Fruit fly (Drosophila melanogaster): ENCODE data around the gene mRpS30.

DNA sequence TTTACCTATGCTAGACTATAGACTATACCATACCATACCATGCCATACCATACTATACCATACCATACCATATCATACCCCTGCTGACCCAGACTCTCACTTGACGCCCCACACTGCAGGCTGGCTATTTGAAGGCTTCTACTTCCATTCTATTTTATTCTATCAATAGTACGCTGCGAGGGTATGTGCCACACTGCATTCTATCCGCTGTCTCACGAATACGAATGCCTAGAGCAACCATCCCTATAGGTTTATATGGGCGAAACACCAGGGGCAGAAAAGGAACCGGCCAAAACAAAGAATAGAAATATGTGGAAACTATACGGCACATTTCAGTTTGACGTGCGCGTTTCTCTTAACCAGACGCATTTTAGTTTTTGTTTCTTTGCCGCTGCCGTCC is 32.0 kb downstream of the mRpS30 start:
- no peak for TF ChIP-seq h (optimal IDR thresholded peaks at IDR 0.05)
- TF ChIP-seq Myc (optimal IDR thresholded peaks at IDR 0.05), result no peak
- no peak for TF ChIP-seq insv (optimal IDR thresholded peaks at IDR 0.05)
